Fruit fly (Drosophila melanogaster) whole organism, embryonic: ENCODE data around the gene Inx7.

Experiments used
- Bgb ChIP-seq: fragments of 200-800 bp; sonication (Bioruptor generic); IDR thresholded peaks from 2 replicates; pipeline ENCODE4 v1.3.6; 2022; ENCODE audit warnings: missing biosample characterization, missing genetic modification characterization; ENCODE audit not compliant: partially characterized antibody
- CG11696 ChIP-seq: fragments of 200-800 bp; sonication (Bioruptor generic); IDR thresholded peaks from 2 replicates; pipeline ENCODE4 v1.3.6; 2022; ENCODE audit warnings: missing biosample characterization, missing genetic modification characterization
- CG11723 ChIP-seq: fragments of 200-800 bp; sonication (Bioruptor generic); optimal IDR thresholded peaks from 2 replicates; lab custom pipeline; 2017; ENCODE audit warnings: missing biosample characterization, mild to moderate bottlenecking, missing genetic modification characterization
- CG12299 ChIP-seq: fragments of 200-800 bp; sonication (Bioruptor generic); optimal IDR thresholded peaks from 2 replicates; lab custom pipeline; 2018; ENCODE audit warnings: missing biosample characterization, mild to moderate bottlenecking, missing genetic modification characterization
- CG13296 ChIP-seq: fragments of 200-800 bp; sonication (Bioruptor generic); optimal IDR thresholded peaks from 3 replicates; lab custom pipeline; 2018; ENCODE audit warnings: missing biosample characterization, mild to moderate bottlenecking, missing genetic modification characterization
- CG14050 ChIP-seq: fragments of 200-800 bp; sonication (Bioruptor generic); IDR thresholded peaks from 3 replicates; pipeline ENCODE4 v1.3.6; 2022; ENCODE audit warnings: missing biosample characterization, missing genetic modification characterization
- CG16863 ChIP-seq: fragments of 200-800 bp; sonication (Bioruptor generic); optimal IDR thresholded peaks from 3 replicates; lab custom pipeline; 2016; ENCODE audit warnings: missing biosample characterization, missing genetic modification characterization
- CG17186 ChIP-seq: fragments of 200-800 bp; sonication (Bioruptor generic); optimal IDR thresholded peaks from 3 replicates; lab custom pipeline; 2017; ENCODE audit warnings: missing biosample characterization, missing genetic modification reagents, missing genetic modification characterization
- CG17568 ChIP-seq: fragments of 200-800 bp; sonication (Bioruptor generic); optimal IDR thresholded peaks from 2 replicates; lab custom pipeline; 2018; ENCODE audit warnings: missing biosample characterization, mild to moderate bottlenecking, missing genetic modification characterization, moderate library complexity
- CG17802 ChIP-seq: fragments of 200-800 bp; sonication (Bioruptor generic); optimal IDR thresholded peaks from 2 replicates; lab custom pipeline; 2018; ENCODE audit warnings: missing biosample characterization, mild to moderate bottlenecking, missing genetic modification characterization, moderate library complexity
- CG1832 ChIP-seq: fragments of 200-800 bp; sonication (Bioruptor generic); optimal IDR thresholded peaks from 2 replicates; lab custom pipeline; 2017; ENCODE audit warnings: missing biosample characterization, mild to moderate bottlenecking, missing genetic modification characterization, inconsistent platforms
- CG30403 ChIP-seq: fragments of 200-800 bp; sonication (Bioruptor generic); optimal IDR thresholded peaks from 3 replicates; lab custom pipeline; 2016; ENCODE audit warnings: missing biosample characterization, missing genetic modification characterization
- CG34422 ChIP-seq: fragments of 200-800 bp; sonication (Bioruptor generic); IDR thresholded peaks from 3 replicates; pipeline ENCODE4 v1.3.6; 2022; ENCODE audit warnings: missing biosample characterization, missing genetic modification characterization
- CG3726 ChIP-seq: fragments of 200-800 bp; sonication (Bioruptor generic); IDR thresholded peaks from 3 replicates; pipeline ENCODE4, ENCODE4 v1.3.6; 2022; ENCODE audit warnings: missing biosample characterization, missing genetic modification characterization
- CG4360 ChIP-seq: fragments of 200-800 bp; sonication (Bioruptor generic); IDR thresholded peaks from 2 replicates; pipeline ENCODE4 v1.3.6; 2022; ENCODE audit warnings: missing biosample characterization, missing genetic modification characterization
- CG4617 ChIP-seq: fragments of 200-800 bp; sonication (Bioruptor generic); optimal IDR thresholded peaks from 3 replicates; lab custom pipeline; 2016; ENCODE audit warnings: missing biosample characterization, missing genetic modification characterization, borderline replicate concordance
- CG6683 ChIP-seq: fragments of 200-800 bp; sonication (Bioruptor generic); optimal IDR thresholded peaks from 2 replicates; lab custom pipeline; 2017; ENCODE audit warnings: missing biosample characterization, mild to moderate bottlenecking, missing genetic modification characterization, missing genetic modification reagents
- CG6765 ChIP-seq: fragments of 200-800 bp; sonication (Bioruptor generic); optimal IDR thresholded peaks from 3 replicates; lab custom pipeline; 2017; ENCODE audit warnings: missing biosample characterization, mild to moderate bottlenecking, missing genetic modification characterization
- CG7556 ChIP-seq: fragments of 200-800 bp; sonication (Bioruptor generic); optimal IDR thresholded peaks from 2 replicates; lab custom pipeline; 2017; ENCODE audit warnings: missing biosample characterization, mild to moderate bottlenecking, missing genetic modification characterization
- CG8944 ChIP-seq: fragments of 200-800 bp; sonication (Bioruptor generic); optimal IDR thresholded peaks from 3 replicates; lab custom pipeline; 2016; ENCODE audit warnings: missing biosample characterization, missing genetic modification characterization
- Dll ChIP-seq: fragments of 200-800 bp; sonication (Bioruptor generic); IDR thresholded peaks from 4 replicates; pipeline ENCODE4 v1.3.6; 2022; ENCODE audit warnings: missing biosample characterization, missing genetic modification characterization; ENCODE audit not compliant: partially characterized antibody
- Dp ChIP-seq: fragments of 200-800 bp; sonication (Bioruptor generic); optimal IDR thresholded peaks from 2 replicates; lab custom pipeline; 2018; ENCODE audit warnings: missing biosample characterization, mild to moderate bottlenecking, missing genetic modification characterization, moderate library complexity
- Elba2 ChIP-seq: fragments of 200-800 bp; sonication (Bioruptor generic); optimal IDR thresholded peaks from 3 replicates; lab custom pipeline; 2016; ENCODE audit warnings: missing biosample characterization, missing genetic modification characterization
- Med ChIP-seq: fragments of 200-800 bp; sonication (Bioruptor generic); peaks from one replicate; lab custom pipeline; 2016; ENCODE audit warnings: missing biosample characterization, missing genetic modification characterization, mild to moderate bottlenecking, inconsistent platforms, moderate library complexity
- NC2α ChIP-seq: fragments of 200-800 bp; sonication (Bioruptor generic); optimal IDR thresholded peaks from 2 replicates; lab custom pipeline; 2016; ENCODE audit warnings: missing biosample characterization, missing genetic modification characterization
- NFAT ChIP-seq: fragments of 200-800 bp; sonication (Bioruptor generic); IDR thresholded peaks from 2 replicates; pipeline ENCODE4 v1.3.6; 2022; ENCODE audit warnings: missing biosample characterization, missing genetic modification characterization
- Nf-YA ChIP-seq: fragments of 200-800 bp; sonication (Bioruptor generic); IDR thresholded peaks from 2 replicates; pipeline ENCODE4 v1.3.6; 2022; ENCODE audit warnings: missing biosample characterization, missing genetic modification characterization
- Sry-β ChIP-seq: fragments of 200-800 bp; sonication (Bioruptor generic); optimal IDR thresholded peaks from 2 replicates; lab custom pipeline; 2018; ENCODE audit warnings: missing biosample characterization, mild to moderate bottlenecking, missing genetic modification characterization, moderate library complexity
- Tbp ChIP-seq: fragments of >200 bp; optimal IDR thresholded peaks from 2 replicates; lab custom pipeline; 2018; ENCODE audit warnings: missing biosample characterization, missing genetic modification characterization
- ash1 ChIP-seq: fragments of 200-800 bp; sonication (Bioruptor generic); optimal IDR thresholded peaks from 2 replicates; lab custom pipeline; 2018; ENCODE audit warnings: missing biosample characterization, mild to moderate bottlenecking, missing genetic modification characterization
- crc ChIP-seq: fragments of 200-800 bp; sonication (Bioruptor generic); optimal IDR thresholded peaks from 2 replicates; lab custom pipeline; 2016; ENCODE audit warnings: missing biosample characterization, missing genetic modification characterization
- disco-r ChIP-seq: fragments of 200-800 bp; sonication (Bioruptor generic); optimal IDR thresholded peaks from 2 replicates; lab custom pipeline; 2016; ENCODE audit warnings: missing biosample characterization, missing genetic modification characterization
- gcm2 ChIP-seq: fragments of 200-800 bp; sonication (Bioruptor generic); optimal IDR thresholded peaks from 2 replicates; lab custom pipeline; 2016; ENCODE audit warnings: missing biosample characterization, missing genetic modification characterization
- grau ChIP-seq: fragments of 200-800 bp; optimal IDR thresholded peaks from 3 replicates; lab custom pipeline; 2019; ENCODE audit warnings: missing biosample characterization, mild to moderate bottlenecking, missing genetic modification characterization, moderate library complexity
- h ChIP-seq: fragments of >200 bp; optimal IDR thresholded peaks from 2 replicates; lab custom pipeline; 2017
- hth ChIP-seq: fragments of >200 bp; optimal IDR thresholded peaks from 2 replicates; lab custom pipeline; 2017; ENCODE audit warnings: inconsistent platforms
- inv ChIP-seq: fragments of 200-800 bp; sonication (Bioruptor generic); IDR thresholded peaks from 2 replicates; pipeline ENCODE4 v1.3.6; 2022; ENCODE audit warnings: missing biosample characterization, missing genetic modification characterization; ENCODE audit not compliant: partially characterized antibody
- lbe ChIP-seq: fragments of 200-800 bp; sonication (Bioruptor generic); optimal IDR thresholded peaks from 2 replicates; lab custom pipeline; 2016; ENCODE audit warnings: missing biosample characterization, mild to moderate bottlenecking, missing genetic modification characterization
- mam ChIP-seq: fragments of 200-800 bp; sonication (Bioruptor generic); optimal IDR thresholded peaks from 3 replicates; lab custom pipeline; 2016; ENCODE audit warnings: missing biosample characterization, missing genetic modification characterization
- nmo ChIP-seq: fragments of 200-800 bp; sonication (Bioruptor generic); optimal IDR thresholded peaks from 2 replicates; lab custom pipeline; 2018; ENCODE audit warnings: missing biosample characterization, mild to moderate bottlenecking, missing genetic modification characterization, moderate library complexity
- oc ChIP-seq: fragments of 200-800 bp; sonication (Bioruptor generic); optimal IDR thresholded peaks from 2 replicates; lab custom pipeline; 2018; ENCODE audit warnings: missing biosample characterization, mild to moderate bottlenecking, missing genetic modification characterization, moderate library complexity
- pho ChIP-seq: fragments of 200-800 bp; sonication (Bioruptor generic); optimal IDR thresholded peaks from 2 replicates; lab custom pipeline; 2016; ENCODE audit warnings: missing biosample characterization, missing genetic modification characterization
- pita ChIP-seq: fragments of 200-800 bp; sonication (Bioruptor generic); optimal IDR thresholded peaks from 2 replicates; lab custom pipeline; 2017; ENCODE audit warnings: missing biosample characterization, mild to moderate bottlenecking, missing genetic modification characterization
- pum ChIP-seq: fragments of 200-800 bp; sonication (Bioruptor generic); optimal IDR thresholded peaks from 2 replicates; lab custom pipeline; 2016; ENCODE audit warnings: missing biosample characterization, missing genetic modification characterization
- run ChIP-seq: fragments of 200-800 bp; sonication (Bioruptor generic); optimal IDR thresholded peaks from 3 replicates; lab custom pipeline; 2018; ENCODE audit warnings: missing biosample characterization, mild to moderate bottlenecking, missing genetic modification characterization
- tna ChIP-seq: fragments of 200-800 bp; sonication (Bioruptor generic); IDR thresholded peaks from 2 replicates; pipeline ENCODE4 v1.3.6; 2022; ENCODE audit warnings: missing biosample characterization, missing genetic modification characterization; ENCODE audit not compliant: partially characterized antibody
- toy ChIP-seq: fragments of 200-800 bp; sonication (Bioruptor generic); IDR thresholded peaks from 2 replicates; pipeline ENCODE4 v1.3.6; 2022; ENCODE audit warnings: missing biosample characterization, missing genetic modification characterization
- usp ChIP-seq: fragments of >200 bp; optimal IDR thresholded peaks from 2 replicates; lab custom pipeline; 2017; ENCODE audit warnings: missing biosample characterization, missing genetic modification characterization

Gene Inx7

dm6 chrX:7014931-7015428 is 21.6 kb upstream of the Inx7 start (continued):
- TF ChIP-seq disco-r, result no peak
- peak; percentile 31 for TF ChIP-seq CG16863 (GFP tag; lab: Kevin White, UChicago)
- peak; percentile 96 for TF ChIP-seq Med (GFP tag; lab: Kevin White, UChicago)
- peak; percentile 68 for TF ChIP-seq nmo (GFP tag; lab: Kevin White, UChicago)
- TF ChIP-seq CG34422 (GFP tag; lab: Robert Waterston, UW), result peak; percentile 22; the same call in 1 of the 3 replicates
- no peak for TF ChIP-seq CG4617 (GFP tag; lab: Kevin White, UChicago)
- peak; percentile 73 for TF ChIP-seq pum
- TF ChIP-seq CG30403 (GFP tag; lab: Kevin White, UChicago), result peak; percentile 52
- TF ChIP-seq Nf-YA, result peak; percentile 35; the same call in 1 of the 2 replicates
- TF ChIP-seq tna (GFP tag; lab: Robert Waterston, UW), result peak; percentile 58; the same call in 1 of the 2 replicates
- TF ChIP-seq Dll, result peak; percentile 71
- 0 out of 3 replicates have a peak, but pooled peaks have one; percentile 19 for TF ChIP-seq CG3726 (GFP tag; lab: Robert Waterston, UW)
- no peak for TF ChIP-seq Tbp (GFP tag; lab: Kevin White, UChicago)
- no peak for TF ChIP-seq CG4360 (GFP tag; lab: Robert Waterston, UW)
- no peak for TF ChIP-seq CG13296 (GFP tag; lab: Kevin White, UChicago)
- no peak for TF ChIP-seq Sry-β
- TF ChIP-seq CG17186, result peak; percentile 63

- TF ChIP-seq Elba2 (GFP tag; lab: Kevin White, UChicago), result no peak
- TF ChIP-seq run (tag; lab: Kevin White, UChicago), result peak; percentile 57
- TF ChIP-seq pho (GFP tag; lab: Kevin White, UChicago), result peak; percentile 81
- TF ChIP-seq CG17802 (tag; lab: Kevin White, UChicago), result no peak
- no peak for TF ChIP-seq Bgb (GFP tag; lab: Robert Waterston, UW)
- TF ChIP-seq NFAT (GFP tag; lab: Robert Waterston, UW), result peak; percentile 94
- peak; percentile 69 for TF ChIP-seq CG17568 (GFP tag; lab: Kevin White, UChicago)
- no peak for TF ChIP-seq toy
- TF ChIP-seq CG8944 (GFP tag; lab: Kevin White, UChicago), result peak; percentile 67
- peak; percentile 54 for TF ChIP-seq gcm2
- peak; percentile 62 for TF ChIP-seq CG12299 (tag; lab: Kevin White, UChicago)
- peak; percentile 68 for TF ChIP-seq pum
- no peak for TF ChIP-seq pita (GFP tag; lab: Kevin White, UChicago)
- TF ChIP-seq CG14050 (GFP tag; lab: Robert Waterston, UW), result peak; percentile 83
- peak; percentile 97 for TF ChIP-seq grau (tag; lab: Kevin White, UChicago)
- TF ChIP-seq CG13296 (GFP tag; lab: Kevin White, UChicago), result peak; percentile 71
- no peak for TF ChIP-seq usp (GFP tag; lab: Kevin White, UChicago)
- peak; percentile 80 for TF ChIP-seq CG11696 (GFP tag; lab: Robert Waterston, UW)
- TF ChIP-seq ash1 (GFP tag; lab: Kevin White, UChicago), result no peak
- TF ChIP-seq CG1832 (GFP tag; lab: Kevin White, UChicago), result no peak
- TF ChIP-seq crc (GFP tag; lab: Kevin White, UChicago), result peak; percentile 64
- peak; percentile 68 for TF ChIP-seq lbe (GFP tag; lab: Kevin White, UChicago)
- peak; percentile 64 for TF ChIP-seq CG7556 (GFP tag; lab: Kevin White, UChicago)
- peak; percentile 44 for TF ChIP-seq CG6765 (GFP tag; lab: Kevin White, UChicago)
- TF ChIP-seq h, result no peak
- TF ChIP-seq oc (tag; lab: Kevin White, UChicago), result peak; percentile 75
- no peak for TF ChIP-seq NC2α (GFP tag; lab: Kevin White, UChicago)
- peak; percentile 24 for TF ChIP-seq CG11723 (GFP tag; lab: Kevin White, UChicago)
- peak; percentile 89 for TF ChIP-seq mam
- TF ChIP-seq hth (lab: Kevin White, UChicago), result no peak
- TF ChIP-seq inv (GFP tag; lab: Robert Waterston, UW), result no peak
- peak; percentile 28 for TF ChIP-seq Dp
- TF ChIP-seq CG6683 (GFP tag; lab: Kevin White, UChicago), result peak; percentile 13
Observed at dm6 chrX:7013320-7014214, 20.2 kb upstream of the Inx7 start, which contains the start of the genes CG3032 and CG4593. Gene CG3032 (minus strand): TSS chrX:7013881. Gene CG4593 (plus strand): TSS chrX:7013887.
